Worm (Caenorhabditis elegans) whole organism, L3 larva: ENCODE data around the gene C08E8.6.

Experiments
- ZK546.5 ChIP-seq: sonication (generic microtip); optimal IDR thresholded peaks from 2 replicates; lab custom pipeline; 2017; ENCODE audit warnings: missing biosample characterization, missing genetic modification characterization
- ama-1 ChIP-seq: fragments of 150-350 bp; optimal IDR thresholded peaks from 2 replicates; lab custom pipeline; 2018
- ceh-82 ChIP-seq: fragments of 150-350 bp; optimal IDR thresholded peaks from 2 replicates; lab custom pipeline; 2014; ENCODE audit warnings: missing biosample characterization, missing genetic modification characterization
- fkh-10 ChIP-seq: sonication (generic microtip); optimal IDR thresholded peaks from 2 replicates; lab custom pipeline; 2017; ENCODE audit warnings: missing biosample characterization, missing genetic modification reagents, missing genetic modification characterization
- nfya-1 ChIP-seq: sonication (generic microtip); optimal IDR thresholded peaks from 2 replicates; lab custom pipeline; 2017; ENCODE audit warnings: missing genetic modification characterization, mild to moderate bottlenecking, missing compliant biosample characterization, antibody characterized with exemption, moderate library complexity; ENCODE audit not compliant: insufficient read depth
- nhr-237 ChIP-seq: fragments of 150-350 bp; optimal IDR thresholded peaks from 2 replicates; lab custom pipeline; 2014; ENCODE audit warnings: missing biosample characterization, missing genetic modification characterization
- pqm-1 ChIP-seq: fragments of 150-350 bp; optimal IDR thresholded peaks from 2 replicates; lab custom pipeline; 2017; ENCODE audit warnings: missing biosample characterization, missing genetic modification characterization, inconsistent platforms
- sea-2 ChIP-seq: fragments of 150-350 bp; sonication (generic microtip); optimal IDR thresholded peaks from 4 replicates; lab custom pipeline; 2014; ENCODE audit warnings: missing biosample characterization, missing genetic modification reagents, missing genetic modification characterization
- skn-1 ChIP-seq: fragments of 150-350 bp; optimal IDR thresholded peaks from 2 replicates; lab custom pipeline; 2014; ENCODE audit warnings: missing biosample characterization, missing genetic modification characterization
- zag-1 ChIP-seq: fragments of 150-350 bp; optimal IDR thresholded peaks from 2 replicates; lab custom pipeline; 2014; ENCODE audit warnings: missing biosample characterization, missing genetic modification characterization
- ztf-4 ChIP-seq: fragments of 150-350 bp; optimal IDR thresholded peaks from 2 replicates; lab custom pipeline; 2014; ENCODE audit warnings: missing biosample characterization, missing genetic modification characterization

DNA sequence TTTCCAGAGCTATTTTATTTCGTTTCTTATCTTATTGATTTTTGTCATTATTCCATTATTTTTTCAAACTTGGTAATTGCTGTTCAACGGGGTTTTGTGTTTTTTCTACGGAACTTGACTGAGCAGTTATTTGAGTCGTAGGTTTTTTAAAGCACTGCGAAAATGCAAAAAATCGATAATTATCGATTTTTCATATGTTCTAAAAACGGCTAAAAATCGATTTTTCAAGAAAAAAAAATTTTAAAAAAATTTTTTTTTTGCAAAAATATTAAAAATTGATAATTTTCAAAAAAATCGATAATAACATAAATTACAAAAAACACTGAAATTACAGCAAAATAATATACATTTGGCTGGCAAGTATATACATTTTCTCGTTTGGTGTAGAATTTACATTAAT lies 7.3 kb upstream of the C08E8.6 start:
- TF ChIP-seq zag-1 (tag; lab: Kevin White, UChicago): no peak
- no peak for TF ChIP-seq skn-1
- TF ChIP-seq ZK546.5: no peak
- no peak for TF ChIP-seq pqm-1 (tag; lab: Kevin White, UChicago)
- TF ChIP-seq ztf-4 (tag; lab: Kevin White, UChicago): no peak
- no peak for TF ChIP-seq sea-2 (GFP tag; lab: Kevin White, UChicago)
- TF ChIP-seq nfya-1 (tag; lab: Kevin White, UChicago): no peak
- no peak for TF ChIP-seq nhr-237 (tag; lab: Kevin White, UChicago)
- TF ChIP-seq fkh-10 (GFP tag; lab: Kevin White, UChicago): no peak
- no peak for TF ChIP-seq ceh-82 (tag; lab: Kevin White, UChicago)
- TF ChIP-seq ama-1 (lab: Kevin White, UChicago): no peak
